Worm (Caenorhabditis elegans): ENCODE measurements around the gene Y48A6B.7.

- TF ChIP-seq tbx-2 (tag; optimal IDR thresholded peaks at IDR 0.05) (no peak), pha-4 (tag; optimal IDR thresholded peaks at IDR 0.05) (no peak), unc-62 (GFP tag; optimal IDR thresholded peaks at IDR 0.05) (no peak), snpc-4 (tag; optimal IDR thresholded peaks at IDR 0.05) (no peak), ztf-11 (tag; optimal IDR thresholded peaks at IDR 0.05) (no peak), nhr-11 (tag; optimal IDR thresholded peaks at IDR 0.05) (no peak)
Observed at ce11 chrIII:11074214-11074613, 47.8 kb upstream of the Y48A6B.7 start, which contains the start of gene str-261.

Data from whole organism, L3 larva.